Worm (Caenorhabditis elegans): ENCODE results near the gene tofu-6.
A peak's percentile ranks its signal among the peaks of the same experiment; 100 is the strongest.

Gene tofu-6

ce11 chrII:5455650-5456355 is 34.8 kb downstream of the tofu-6 start, which contains the start of gene daz-1:
TSS of gene daz-1 (plus strand) at chrII:5456305.
- TF ChIP-seq ceh-58 (GFP tag; IDR thresholded peaks at IDR 0.05) = no peak
- no peak for TF ChIP-seq ceh-27 (GFP tag; optimal IDR thresholded peaks at IDR 0.05)
- TF ChIP-seq dpl-1 (GFP tag; optimal IDR thresholded peaks at IDR 0.05) = peak; percentile 81
- peak; percentile 68 for TF ChIP-seq madf-8 (GFP tag; conservative IDR thresholded peaks at IDR 0.05)
- peak; percentile 46; the same call in 1 of the 2 replicates for TF ChIP-seq rcor-1 (GFP tag; IDR thresholded peaks at IDR 0.05)
- TF ChIP-seq efl-1 (GFP tag; optimal IDR thresholded peaks at IDR 0.05) = peak; percentile 95
- TF ChIP-seq nhr-179 (tag; optimal IDR thresholded peaks at IDR 0.05) = no peak
- TF ChIP-seq mes-4 (tag; optimal IDR thresholded peaks at IDR 0.05) = no peak
- TF ChIP-seq attf-3 (GFP tag; conservative IDR thresholded peaks at IDR 0.05) = no peak
- TF ChIP-seq madf-6 (GFP tag; IDR thresholded peaks at IDR 0.05) = peak; percentile 87
- no peak for TF ChIP-seq ztf-25 (GFP tag; IDR thresholded peaks at IDR 0.05)
- TF ChIP-seq xnd-1 (tag; optimal IDR thresholded peaks at IDR 0.05) = peak; percentile 68
- TF ChIP-seq him-1 (tag; optimal IDR thresholded peaks at IDR 0.05) = peak; percentile 53
- peak; percentile 40 for TF ChIP-seq F49E8.2 (tag; optimal IDR thresholded peaks at IDR 0.05; ENCODE audit: insufficient read depth)
- TF ChIP-seq lin-54 (GFP tag; optimal IDR thresholded peaks at IDR 0.05) = peak; percentile 93
- peak; percentile 3 for TF ChIP-seq F23B12.7 (tag; optimal IDR thresholded peaks at IDR 0.05; ENCODE audit: insufficient read depth)
- TF ChIP-seq akir-1 (GFP tag; optimal IDR thresholded peaks at IDR 0.05) = no peak
- no peak for TF ChIP-seq sdz-38 (tag; optimal IDR thresholded peaks at IDR 0.05)
- peak in 2 of 3 experiments; percentile 34 to 52 for TF ChIP-seq lin-35 (GFP tag; optimal IDR thresholded peaks at IDR 0.05)
- TF ChIP-seq Y67H2A.10 (GFP tag; conservative IDR thresholded peaks at IDR 0.05) = no peak
- TF ChIP-seq D2030.7 (GFP tag; IDR thresholded peaks at IDR 0.05) = peak; percentile 44
- TF ChIP-seq lsy-27 (tag; optimal IDR thresholded peaks at IDR 0.05; ENCODE audit: borderline replicate concordance, insufficient read depth) = no peak
- peak; percentile 76 for TF ChIP-seq snpc-1.3 (tag; optimal IDR thresholded peaks at IDR 0.05; ENCODE audit: insufficient read depth)
- no peak for TF ChIP-seq zim-3 (tag; optimal IDR thresholded peaks at IDR 0.05)
- TF ChIP-seq snpc-4 (GFP tag; optimal IDR thresholded peaks at IDR 0.05) = no peak
- TF ChIP-seq snpc-4 (tag; optimal IDR thresholded peaks at IDR 0.05) = no peak
- TF ChIP-seq B0035.1 (tag; optimal IDR thresholded peaks at IDR 0.05) = no peak
- no peak for TF ChIP-seq pha-4 (tag; optimal IDR thresholded peaks at IDR 0.05)
- no peak for TF ChIP-seq repo-1 (tag; optimal IDR thresholded peaks at IDR 0.05)
- TF ChIP-seq ccch-3 (GFP tag; optimal IDR thresholded peaks at IDR 0.05) = no peak
- no peak for TF ChIP-seq ZK185.1 (tag; optimal IDR thresholded peaks at IDR 0.05; ENCODE audit: poor library complexity, severe bottlenecking)
- peak; percentile 70 for TF ChIP-seq F33H1.4 (GFP tag; IDR thresholded peaks at IDR 0.05)
- TF ChIP-seq snpc-3.4 (tag; optimal IDR thresholded peaks at IDR 0.05) = peak; percentile 41
- TF ChIP-seq aptf-2 (GFP tag; conservative IDR thresholded peaks at IDR 0.05) = no peak
- no peak for TF ChIP-seq Y53F4B.3 (GFP tag; IDR thresholded peaks at IDR 0.05)
- TF ChIP-seq Y79H2A.3 (GFP tag; conservative IDR thresholded peaks at IDR 0.05) = no peak
- no peak for TF ChIP-seq somi-1 (GFP tag; optimal IDR thresholded peaks at IDR 0.05)
- no peak for TF ChIP-seq ceh-79 (tag; optimal IDR thresholded peaks at IDR 0.05)
- no peak for TF ChIP-seq nfya-1 (tag; optimal IDR thresholded peaks at IDR 0.05; ENCODE audit: borderline replicate concordance, insufficient read depth)
- no peak for TF ChIP-seq Y95B8A.8 (GFP tag; IDR thresholded peaks at IDR 0.05)
- TF ChIP-seq F57C9.4 (tag; optimal IDR thresholded peaks at IDR 0.05) = no peak
- TF ChIP-seq C06A6.2 (GFP tag; conservative IDR thresholded peaks at IDR 0.05) = no peak
- peak; percentile 13 for TF ChIP-seq tlf-1 (GFP tag; optimal IDR thresholded peaks at IDR 0.05)
- TF ChIP-seq snpc-1.1 (tag; optimal IDR thresholded peaks at IDR 0.05; ENCODE audit: insufficient read depth) = no peak
- no peak for TF ChIP-seq K12H6.12 (tag; optimal IDR thresholded peaks at IDR 0.05)
- peak; percentile 93 for TF ChIP-seq lsl-1 (GFP tag; optimal IDR thresholded peaks at IDR 0.05)

Measured in whole organism, young adult.